Worm (Caenorhabditis elegans) whole organism, early embryonic: Measurements from ENCODE around the gene F53H2.1.

Source experiments
- ama-1 ChIP-seq: fragments of 150-350 bp; optimal IDR thresholded peaks from 2 replicates; lab custom pipeline; 2014
- hmg-4 ChIP-seq: fragments of 200-800 bp; sonication (Bioruptor generic); optimal IDR thresholded peaks from 2 replicates; lab custom pipeline; 2018; ENCODE audit warnings: mild to moderate bottlenecking, missing genetic modification characterization, missing compliant biosample characterization

DNA sequence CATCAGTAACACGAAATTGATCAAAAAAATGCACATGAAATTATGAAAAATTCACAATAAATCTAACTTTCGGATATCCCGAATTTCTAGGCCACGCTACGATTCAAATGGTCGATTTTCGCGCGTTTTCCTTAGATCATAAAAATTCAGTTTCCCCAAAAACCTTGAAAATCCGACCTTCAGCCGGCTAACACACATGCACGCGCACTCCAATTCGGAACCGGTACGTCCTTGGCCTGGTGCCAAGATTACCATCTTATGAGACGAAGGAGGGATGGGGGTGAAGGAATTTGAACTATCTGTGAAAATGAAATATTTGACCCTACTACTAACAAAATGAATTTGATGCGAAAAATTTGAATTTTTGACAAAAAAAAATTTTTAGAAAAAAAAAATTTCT is 35.2 kb downstream of the F53H2.1 start:
- TF ChIP-seq ama-1 (lab: Kevin White, UChicago), result no peak
- TF ChIP-seq hmg-4 (GFP tag; lab: Kevin White, UChicago), result no peak
